Fruit fly (Drosophila melanogaster) whole organism, embryonic: ENCODE data around the gene Arp8.
A peak's percentile ranks its signal among the peaks of the same experiment; 100 is the strongest.

Source experiments
- Atf-2 ChIP-seq: fragments of 200-800 bp; sonication (Bioruptor generic); optimal IDR thresholded peaks from 2 replicates; lab custom pipeline; 2016; ENCODE audit warnings: missing biosample characterization, missing genetic modification characterization
- Blimp-1 ChIP-seq: fragments of 200-800 bp; sonication (Bioruptor generic); optimal IDR thresholded peaks from 3 replicates; lab custom pipeline; 2018; ENCODE audit warnings: missing biosample characterization, missing genetic modification characterization, mild to moderate bottlenecking, moderate library complexity, missing genetic modification reagents
- CG10209 ChIP-seq: fragments of 200-800 bp; sonication (Bioruptor generic); optimal IDR thresholded peaks from 3 replicates; lab custom pipeline; 2017; ENCODE audit warnings: missing biosample characterization, mild to moderate bottlenecking, missing genetic modification characterization, missing genetic modification reagents
- CG1024 ChIP-seq: fragments of 200-800 bp; sonication (Bioruptor generic); IDR thresholded peaks from 2 replicates; pipeline ENCODE4 v1.3.6; 2022; ENCODE audit warnings: missing biosample characterization, missing genetic modification characterization
- CG11093 ChIP-seq: fragments of 200-800 bp; sonication (Bioruptor generic); IDR thresholded peaks from 3 replicates; pipeline ENCODE4 v1.3.6; 2022; ENCODE audit warnings: missing biosample characterization, missing genetic modification characterization
- CG11696 ChIP-seq: fragments of 200-800 bp; sonication (Bioruptor generic); IDR thresholded peaks from 2 replicates; pipeline ENCODE4 v1.3.6; 2022; ENCODE audit warnings: missing biosample characterization, missing genetic modification characterization
- CG12071 ChIP-seq: fragments of 200-800 bp; sonication (Bioruptor generic); optimal IDR thresholded peaks from 3 replicates; lab custom pipeline; 2018; ENCODE audit warnings: missing biosample characterization, mild to moderate bottlenecking, missing genetic modification characterization
- CG12104 ChIP-seq: fragments of 200-800 bp; sonication (Bioruptor generic); optimal IDR thresholded peaks from 3 replicates; lab custom pipeline; 2016; ENCODE audit warnings: missing biosample characterization, missing genetic modification characterization
- CG12155 ChIP-seq: fragments of 200-800 bp; sonication (Bioruptor generic); optimal IDR thresholded peaks from 3 replicates; lab custom pipeline; 2016; ENCODE audit warnings: missing biosample characterization, missing genetic modification characterization
- CG12219 ChIP-seq: fragments of 200-800 bp; sonication (Bioruptor generic); optimal IDR thresholded peaks from 3 replicates; lab custom pipeline; 2018; ENCODE audit warnings: missing biosample characterization, mild to moderate bottlenecking, missing genetic modification characterization
- CG12236 ChIP-seq: fragments of 200-800 bp; sonication (Bioruptor generic); optimal IDR thresholded peaks from 2 replicates; lab custom pipeline; 2016; ENCODE audit warnings: missing biosample characterization, missing genetic modification characterization
- CG15479 ChIP-seq: fragments of 200-800 bp; sonication (Bioruptor generic); optimal IDR thresholded peaks from 3 replicates; lab custom pipeline; 2019; ENCODE audit warnings: missing biosample characterization, mild to moderate bottlenecking, missing genetic modification characterization, moderate library complexity
- CG17186 ChIP-seq: fragments of 200-800 bp; sonication (Bioruptor generic); optimal IDR thresholded peaks from 3 replicates; lab custom pipeline; 2017; ENCODE audit warnings: missing biosample characterization, missing genetic modification reagents, missing genetic modification characterization
- CG32767 ChIP-seq: fragments of 200-800 bp; sonication (Bioruptor generic); IDR thresholded peaks from 2 replicates; pipeline ENCODE4 v1.3.6; 2022; ENCODE audit warnings: missing biosample characterization, missing genetic modification characterization
- CG4360 ChIP-seq: fragments of 200-800 bp; sonication (Bioruptor generic); IDR thresholded peaks from 2 replicates; pipeline ENCODE4 v1.3.6; 2022; ENCODE audit warnings: missing biosample characterization, missing genetic modification characterization
- CG43689 ChIP-seq: fragments of 200-800 bp; sonication (Bioruptor generic); IDR thresholded peaks from 2 replicates; pipeline ENCODE4 v1.3.6; 2022; ENCODE audit warnings: missing biosample characterization, missing genetic modification characterization
- CG6254 ChIP-seq: fragments of 200-800 bp; sonication (Bioruptor generic); optimal IDR thresholded peaks from 3 replicates; lab custom pipeline; 2017; ENCODE audit warnings: mild to moderate bottlenecking, missing biosample characterization, missing genetic modification reagents, missing genetic modification characterization
- CG8359 ChIP-seq: fragments of 200-800 bp; sonication (Bioruptor generic); optimal IDR thresholded peaks from 2 replicates; lab custom pipeline; 2017; ENCODE audit warnings: missing biosample characterization, mild to moderate bottlenecking, missing genetic modification characterization, borderline replicate concordance
- CG9797 ChIP-seq: fragments of 200-800 bp; sonication (Bioruptor generic); optimal IDR thresholded peaks from 3 replicates; lab custom pipeline; 2018; ENCODE audit warnings: missing biosample characterization, mild to moderate bottlenecking, missing genetic modification characterization
- Dip2 ChIP-seq: fragments of 200-800 bp; sonication (Bioruptor generic); IDR thresholded peaks from 2 replicates; pipeline ENCODE4 v1.3.6; 2022; ENCODE audit warnings: missing biosample characterization, missing genetic modification characterization
- Dref ChIP-seq: fragments of 200-800 bp; sonication (Bioruptor generic); IDR thresholded peaks from 2 replicates; pipeline ENCODE4 v1.3.6; 2022; ENCODE audit warnings: missing biosample characterization, missing genetic modification characterization
- E2f2 ChIP-seq: fragments of 200-800 bp; sonication (Bioruptor generic); IDR thresholded peaks from 2 replicates; pipeline ENCODE4 v1.3.6; 2022; ENCODE audit warnings: missing biosample characterization, missing genetic modification characterization
- Fer2 ChIP-seq: fragments of 200-800 bp; sonication (Bioruptor generic); optimal IDR thresholded peaks from 2 replicates; lab custom pipeline; 2018; ENCODE audit warnings: missing biosample characterization, mild to moderate bottlenecking, missing genetic modification characterization, moderate library complexity
- Hmx ChIP-seq: fragments of 200-800 bp; sonication (Bioruptor generic); optimal IDR thresholded peaks from 2 replicates; lab custom pipeline; 2016; ENCODE audit warnings: missing biosample characterization, missing genetic modification characterization
- Hr39 ChIP-seq: fragments of >200 bp; optimal IDR thresholded peaks from 2 replicates; lab custom pipeline; 2017
- MBD-R2 ChIP-seq: fragments of 200-800 bp; sonication (Bioruptor generic); IDR thresholded peaks from 2 replicates; pipeline ENCODE4 v1.3.6; 2022; ENCODE audit warnings: missing biosample characterization, missing genetic modification characterization
- Nf-YC ChIP-seq: fragments of 200-800 bp; optimal IDR thresholded peaks from 3 replicates; lab custom pipeline; 2019; ENCODE audit warnings: missing biosample characterization, mild to moderate bottlenecking, missing genetic modification characterization, moderate library complexity
- PHDP ChIP-seq: fragments of 200-800 bp; sonication (Bioruptor generic); optimal IDR thresholded peaks from 3 replicates; lab custom pipeline; 2018; ENCODE audit warnings: missing biosample characterization, mild to moderate bottlenecking, missing genetic modification characterization, moderate library complexity
- Ravus ChIP-seq: fragments of 200-800 bp; sonication (Bioruptor generic); IDR thresholded peaks from 2 replicates; pipeline ENCODE4 v1.3.6; 2022; ENCODE audit warnings: missing biosample characterization, missing genetic modification characterization
- Rx ChIP-seq: fragments of 200-800 bp; sonication (Bioruptor generic); IDR thresholded peaks from 2 replicates; pipeline ENCODE4 v1.3.6; 2022; ENCODE audit warnings: missing biosample characterization, missing genetic modification characterization
- Trl ChIP-seq, 3 experiments: fragments of >200 bp in 2 of 3; fragments of 200-800 bp in 1 of 3; sonication (Bioruptor generic) in 1 of 3; optimal IDR thresholded peaks; 2 replicates in 1 of 3; 3 replicates in 2 of 3; lab custom pipeline; 2016 to 2017; ENCODE audit warnings: missing biosample characterization in 1 of 3, missing genetic modification characterization in 1 of 3
- YL-1 ChIP-seq: fragments of 200-800 bp; sonication (Bioruptor generic); optimal IDR thresholded peaks from 3 replicates; lab custom pipeline; 2017; ENCODE audit warnings: missing biosample characterization, mild to moderate bottlenecking, missing genetic modification characterization
- amos ChIP-seq: fragments of 200-800 bp; sonication (Bioruptor generic); IDR thresholded peaks from 2 replicates; pipeline ENCODE4 v1.3.6; 2022; ENCODE audit warnings: missing biosample characterization, missing genetic modification characterization; ENCODE audit not compliant: partially characterized antibody
- ato ChIP-seq: fragments of 200-800 bp; sonication (Bioruptor generic); IDR thresholded peaks from 2 replicates; pipeline ENCODE4 v1.3.6; 2022; ENCODE audit warnings: missing biosample characterization, missing genetic modification characterization; ENCODE audit not compliant: partially characterized antibody
- bab2 ChIP-seq: fragments of 200-800 bp; sonication (Bioruptor generic); optimal IDR thresholded peaks from 2 replicates; lab custom pipeline; 2016; ENCODE audit warnings: missing biosample characterization, missing genetic modification characterization
- bbx ChIP-seq: fragments of 200-800 bp; sonication (Bioruptor generic); IDR thresholded peaks from 2 replicates; pipeline ENCODE4 v1.3.6; 2022; ENCODE audit warnings: missing biosample characterization, missing genetic modification characterization; ENCODE audit not compliant: partially characterized antibody
- bigmax ChIP-seq: fragments of 200-800 bp; sonication (Bioruptor generic); optimal IDR thresholded peaks from 2 replicates; lab custom pipeline; 2018; ENCODE audit warnings: missing biosample characterization, mild to moderate bottlenecking, missing genetic modification characterization
- btn ChIP-seq: fragments of 200-800 bp; sonication (Bioruptor generic); optimal IDR thresholded peaks from 2 replicates; lab custom pipeline; 2016; ENCODE audit warnings: missing biosample characterization, missing genetic modification characterization
- cg ChIP-seq: fragments of 200-800 bp; sonication (Bioruptor generic); optimal IDR thresholded peaks from 3 replicates; lab custom pipeline; 2019; ENCODE audit warnings: missing biosample characterization, mild to moderate bottlenecking, missing genetic modification characterization, moderate library complexity
- dm ChIP-seq: fragments of 200-800 bp; sonication (Bioruptor generic); optimal IDR thresholded peaks from 3 replicates; lab custom pipeline; 2016; ENCODE audit warnings: missing biosample characterization, missing genetic modification characterization
- ems ChIP-seq: fragments of 200-800 bp; sonication (Bioruptor generic); optimal IDR thresholded peaks from 3 replicates; lab custom pipeline; 2016; ENCODE audit warnings: missing biosample characterization, missing genetic modification characterization
- grn ChIP-seq: fragments of 200-800 bp; sonication (Bioruptor generic); optimal IDR thresholded peaks from 3 replicates; lab custom pipeline; 2017; ENCODE audit warnings: missing biosample characterization, missing genetic modification characterization
- hb ChIP-seq: fragments of 200-800 bp; sonication (Bioruptor generic); IDR thresholded peaks from 3 replicates; pipeline ENCODE4 v1.3.6; 2022; ENCODE audit warnings: missing biosample characterization, missing genetic modification characterization; ENCODE audit not compliant: partially characterized antibody
- lbe ChIP-seq: fragments of 200-800 bp; sonication (Bioruptor generic); optimal IDR thresholded peaks from 2 replicates; lab custom pipeline; 2016; ENCODE audit warnings: missing biosample characterization, mild to moderate bottlenecking, missing genetic modification characterization
- mirr ChIP-seq: fragments of 200-800 bp; sonication (Bioruptor generic); optimal IDR thresholded peaks from 3 replicates; lab custom pipeline; 2018; ENCODE audit warnings: missing biosample characterization, mild to moderate bottlenecking, missing genetic modification characterization
- mld ChIP-seq: fragments of 200-800 bp; sonication (Bioruptor generic); IDR thresholded peaks from 3 replicates; pipeline ENCODE4 v1.3.6; 2022; ENCODE audit warnings: missing biosample characterization, missing genetic modification characterization; ENCODE audit not compliant: partially characterized antibody
- oc ChIP-seq: fragments of 200-800 bp; sonication (Bioruptor generic); optimal IDR thresholded peaks from 2 replicates; lab custom pipeline; 2018; ENCODE audit warnings: missing biosample characterization, mild to moderate bottlenecking, missing genetic modification characterization, moderate library complexity
- sens ChIP-seq: fragments of 200-800 bp; sonication (Bioruptor generic); peaks from one replicate; lab custom pipeline; 2016; ENCODE audit warnings: missing biosample characterization, missing genetic modification characterization
- slbo ChIP-seq: fragments of 200-800 bp; sonication (Bioruptor generic); IDR thresholded peaks from 2 replicates; pipeline ENCODE4 v1.3.6; 2022; ENCODE audit warnings: missing biosample characterization, missing genetic modification characterization
- tna ChIP-seq: fragments of 200-800 bp; sonication (Bioruptor generic); IDR thresholded peaks from 2 replicates; pipeline ENCODE4 v1.3.6; 2022; ENCODE audit warnings: missing biosample characterization, missing genetic modification characterization; ENCODE audit not compliant: partially characterized antibody
- trh ChIP-seq: fragments of 200-800 bp; sonication (Bioruptor generic); optimal IDR thresholded peaks from 2 replicates; lab custom pipeline; 2016; ENCODE audit warnings: missing biosample characterization, missing genetic modification characterization
- yki ChIP-seq: fragments of >200 bp; optimal IDR thresholded peaks from 3 replicates; lab custom pipeline; 2018

Arp8 gene

dm6 chrX:17878632-17879033 lies 18.0 kb upstream of the Arp8 start (continued):
- TF ChIP-seq YL-1 (GFP tag; lab: Kevin White, UChicago) (peak; percentile 2), trh (GFP tag; lab: Kevin White, UChicago) (no peak), Ravus (no peak), CG15479 (GFP tag; lab: Kevin White, UChicago) (no peak), CG32767 (GFP tag; lab: Robert Waterston, UW) (peak; percentile 45; the same call in 1 of the 2 replicates), Dref (peak; percentile 42), bab2 (no peak), bbx (GFP tag; lab: Robert Waterston, UW) (peak; percentile 32; the same call in 1 of the 2 replicates), Fer2 (tag; lab: Kevin White, UChicago) (no peak), bigmax (peak; percentile 10), lbe (GFP tag; lab: Kevin White, UChicago) (peak; percentile 33), ato (GFP tag; lab: Robert Waterston, UW) (no peak), Dip2 (GFP tag; lab: Robert Waterston, UW) (no peak), oc (tag; lab: Kevin White, UChicago) (no peak), CG1024 (no peak), Trl (optimal IDR thresholded peaks at IDR 0.05; lab: Kevin White, UChicago) (peak; percentile 86 to 91), Trl (GFP tag; optimal IDR thresholded peaks at IDR 0.05; lab: Kevin White, UChicago) (no peak), MBD-R2 (GFP tag; lab: Robert Waterston, UW) (no peak), CG11696 (GFP tag; lab: Robert Waterston, UW) (no peak), sens (GFP tag; lab: Kevin White, UChicago) (no peak), CG12071 (GFP tag; lab: Kevin White, UChicago) (no peak), CG6254 (GFP tag; lab: Kevin White, UChicago) (no peak), Atf-2 (GFP tag; lab: Kevin White, UChicago) (no peak), CG4360 (GFP tag; lab: Robert Waterston, UW) (0 out of 2 replicates have a peak, but pooled peaks have one; percentile 24), CG11093 (GFP tag; lab: Robert Waterston, UW) (no peak), cg (peak; percentile 91), CG12104 (no peak), CG10209 (GFP tag; lab: Kevin White, UChicago) (no peak), Hmx (GFP tag; lab: Kevin White, UChicago) (no peak), Blimp-1 (GFP tag; lab: Kevin White, UChicago) (peak; percentile 8), E2f2 (GFP tag; lab: Robert Waterston, UW) (peak; percentile 25; the same call in 1 of the 2 replicates), tna (no peak), ems (no peak), PHDP (tag; lab: Kevin White, UChicago) (no peak), Hr39 (lab: Kevin White, UChicago) (no peak), btn (GFP tag; lab: Kevin White, UChicago) (no peak), grn (GFP tag; lab: Kevin White, UChicago) (no peak), CG12236 (GFP tag; lab: Kevin White, UChicago) (no peak), amos (GFP tag; lab: Robert Waterston, UW) (no peak), mld (no peak), CG12155 (GFP tag; lab: Kevin White, UChicago) (no peak), Nf-YC (tag; lab: Kevin White, UChicago) (no peak), Rx (GFP tag; lab: Robert Waterston, UW) (no peak), CG8359 (GFP tag; lab: Kevin White, UChicago) (no peak), CG9797 (no peak), CG43689 (GFP tag; lab: Robert Waterston, UW) (no peak), CG12219 (GFP tag; lab: Kevin White, UChicago) (no peak), mirr (GFP tag; lab: Kevin White, UChicago) (no peak), hb (GFP tag; lab: Robert Waterston, UW) (no peak), yki (lab: Kevin White, UChicago) (peak; percentile 67), CG17186 (peak; percentile 56), dm (GFP tag; lab: Kevin White, UChicago) (peak; percentile 26), slbo (no peak)
